Worm (Caenorhabditis elegans) whole organism, mixed stage, embryonic: ENCODE measurements around the gene del-1.
A peak's percentile ranks its signal among the peaks of the same experiment; 100 is the strongest.

ENCODE experiments used
- ces-1 ChIP-seq: fragments of 150-350 bp; optimal IDR thresholded peaks from 2 replicates; lab custom pipeline; 2014; ENCODE audit warnings: missing biosample characterization, missing genetic modification reagents, missing genetic modification characterization
- elt-3 ChIP-seq: fragments of 150-350 bp; optimal IDR thresholded peaks from 2 replicates; lab custom pipeline; 2014; ENCODE audit warnings: missing biosample characterization, missing genetic modification characterization
- lin-13 ChIP-seq: fragments of 150-350 bp; optimal IDR thresholded peaks from 2 replicates; lab custom pipeline; 2014; ENCODE audit warnings: missing biosample characterization, missing genetic modification characterization
- sem-2 ChIP-seq: fragments of 200-800 bp; sonication (Bioruptor generic); optimal IDR thresholded peaks from 2 replicates; lab custom pipeline; 2018; ENCODE audit warnings: mild to moderate bottlenecking, missing genetic modification characterization, missing compliant biosample characterization
- sptf-1 ChIP-seq: sonication (generic microtip); optimal IDR thresholded peaks from 2 replicates; lab custom pipeline; 2017; ENCODE audit warnings: mild to moderate bottlenecking, missing genetic modification characterization, moderate library complexity, missing compliant biosample characterization
- unc-62 ChIP-seq: fragments of 150-350 bp; optimal IDR thresholded peaks from 2 replicates; lab custom pipeline; 2014; ENCODE audit warnings: missing biosample characterization, missing genetic modification reagents, missing genetic modification characterization

DNA sequence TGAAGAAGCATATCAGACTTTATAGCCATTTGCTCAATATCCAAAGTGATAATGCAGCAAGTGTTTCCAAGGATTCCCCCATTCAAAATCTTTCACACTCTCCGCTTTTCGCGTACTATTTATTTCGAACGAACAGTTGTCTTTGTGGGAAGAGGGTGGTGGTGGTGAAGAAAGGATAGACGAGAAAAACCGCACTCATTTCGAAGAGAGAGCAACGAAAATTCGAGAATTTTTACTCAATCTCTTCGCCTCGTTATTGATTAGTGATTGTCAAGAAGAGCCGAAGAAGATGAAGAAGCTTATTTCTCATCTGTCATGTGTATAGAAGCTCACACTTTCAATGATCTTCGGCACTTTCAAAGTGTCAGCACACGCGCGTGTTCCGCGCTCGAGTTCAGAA, 20.0 kb downstream of the del-1 start:
- TF ChIP-seq lin-13 (tag; lab: Kevin White, UChicago): no peak
- TF ChIP-seq elt-3 (tag; lab: Kevin White, UChicago): no peak
- no peak for TF ChIP-seq ces-1 (GFP tag; lab: Kevin White, UChicago)
- no peak for TF ChIP-seq sptf-1 (tag; lab: Kevin White, UChicago)
- peak; percentile 82 for TF ChIP-seq unc-62
- TF ChIP-seq sem-2: no peak
